Worm (Caenorhabditis elegans): ENCODE measurements around the gene E02A10.3.

Gene E02A10.3

ce11 chrV:12549604-12550003 lies 29.8 kb upstream of the E02A10.3 start:
- TF ChIP-seq ama-1 (optimal IDR thresholded peaks at IDR 0.05) (peak; percentile 69), nhr-129 (tag; optimal IDR thresholded peaks at IDR 0.05) (peak; percentile 1), elt-3 (tag; optimal IDR thresholded peaks at IDR 0.05) (no peak)

DNA sequence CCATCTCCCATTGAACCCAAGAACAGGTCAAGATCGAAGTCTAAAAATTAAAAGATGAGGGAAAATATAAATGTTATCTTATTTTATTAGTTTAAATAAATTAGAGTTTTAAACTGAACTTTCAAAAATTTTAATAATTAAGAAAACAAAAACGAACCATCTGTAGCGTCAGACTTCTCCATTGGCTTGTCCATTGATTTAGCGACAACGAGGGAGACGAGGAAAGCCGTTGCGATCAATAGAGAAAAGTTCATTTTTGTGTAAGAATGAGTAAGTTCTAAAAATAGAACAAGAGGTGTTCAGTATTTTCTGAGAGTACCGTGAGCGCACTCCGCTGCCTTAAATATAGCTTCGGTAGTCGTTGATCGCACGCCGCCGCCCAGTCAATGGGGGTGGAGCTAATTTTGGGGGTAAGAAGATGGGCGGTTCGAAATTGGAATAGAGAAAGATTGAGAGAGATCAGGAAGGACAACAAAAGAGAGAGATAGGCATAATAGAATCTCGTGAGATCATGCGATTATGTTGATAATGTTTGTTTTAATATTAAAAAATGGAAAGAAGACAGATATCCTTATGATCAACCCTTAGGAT lies 29.3 kb upstream of the E02A10.3 start, which contains the start of gene F45D3.3:
Gene F45D3.3 (minus strand): TSS at position 350 of the 591 bp plus-strand sequence.
- TF ChIP-seq aly-2 (tag; optimal IDR thresholded peaks at IDR 0.05) (no peak), sma-9 (GFP tag; optimal IDR thresholded peaks at IDR 0.05) (peak; percentile 24), sma-9 (tag; optimal IDR thresholded peaks at IDR 0.05) (no peak), ama-1 (optimal IDR thresholded peaks at IDR 0.05) (peak; percentile 94), egl-27 (tag; optimal IDR thresholded peaks at IDR 0.05) (peak; percentile 25), blmp-1 (tag; optimal IDR thresholded peaks at IDR 0.05; ENCODE audit: insufficient read depth) (peak; percentile 27), dmd-4 (tag; optimal IDR thresholded peaks at IDR 0.05) (no peak), mdl-1 (tag; optimal IDR thresholded peaks at IDR 0.05) (peak; percentile 22 to 34), nhr-25 (tag; optimal IDR thresholded peaks at IDR 0.05) (peak; percentile 12), nhr-21 (tag; optimal IDR thresholded peaks at IDR 0.05) (peak; percentile 79), sma-3 (GFP tag; optimal IDR thresholded peaks at IDR 0.05) (peak; percentile 43), nhr-77 (tag; optimal IDR thresholded peaks at IDR 0.05) (no peak), gmeb-1 (tag; optimal IDR thresholded peaks at IDR 0.05) (no peak)

DNA sequence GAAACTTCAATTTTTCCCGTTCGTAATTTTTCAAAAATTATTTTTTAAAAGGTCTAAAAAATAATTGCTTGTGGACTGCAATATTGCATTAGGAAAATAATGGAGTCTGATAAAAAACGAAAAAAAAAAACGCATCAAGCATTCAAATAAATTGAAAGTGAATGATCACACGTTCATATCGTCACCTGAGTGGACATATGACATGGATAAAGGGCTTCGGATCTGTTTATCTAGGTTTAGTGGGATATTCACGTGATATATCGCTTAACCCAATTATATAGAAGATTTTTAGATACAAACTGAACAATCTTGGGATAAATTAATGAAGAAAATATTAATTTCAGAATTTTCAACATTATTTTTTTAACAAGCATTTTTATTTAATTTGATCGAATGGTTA lies 28.6 kb upstream of the E02A10.3 start:
- no peak for TF ChIP-seq ztf-11 (tag; optimal IDR thresholded peaks at IDR 0.05)
- TF ChIP-seq F13H6.1 (tag; optimal IDR thresholded peaks at IDR 0.05) = no peak
- no peak for TF ChIP-seq C34F6.9 (tag; optimal IDR thresholded peaks at IDR 0.05)
- no peak for TF ChIP-seq egl-27 (tag; optimal IDR thresholded peaks at IDR 0.05)
- TF ChIP-seq mab-5 (tag; optimal IDR thresholded peaks at IDR 0.05) = no peak
- TF ChIP-seq blmp-1 (tag; optimal IDR thresholded peaks at IDR 0.05; ENCODE audit: insufficient read depth) = no peak
- TF ChIP-seq lin-11 (tag; optimal IDR thresholded peaks at IDR 0.05) = no peak
- TF ChIP-seq ceh-16 (tag; optimal IDR thresholded peaks at IDR 0.05) = no peak

DNA sequence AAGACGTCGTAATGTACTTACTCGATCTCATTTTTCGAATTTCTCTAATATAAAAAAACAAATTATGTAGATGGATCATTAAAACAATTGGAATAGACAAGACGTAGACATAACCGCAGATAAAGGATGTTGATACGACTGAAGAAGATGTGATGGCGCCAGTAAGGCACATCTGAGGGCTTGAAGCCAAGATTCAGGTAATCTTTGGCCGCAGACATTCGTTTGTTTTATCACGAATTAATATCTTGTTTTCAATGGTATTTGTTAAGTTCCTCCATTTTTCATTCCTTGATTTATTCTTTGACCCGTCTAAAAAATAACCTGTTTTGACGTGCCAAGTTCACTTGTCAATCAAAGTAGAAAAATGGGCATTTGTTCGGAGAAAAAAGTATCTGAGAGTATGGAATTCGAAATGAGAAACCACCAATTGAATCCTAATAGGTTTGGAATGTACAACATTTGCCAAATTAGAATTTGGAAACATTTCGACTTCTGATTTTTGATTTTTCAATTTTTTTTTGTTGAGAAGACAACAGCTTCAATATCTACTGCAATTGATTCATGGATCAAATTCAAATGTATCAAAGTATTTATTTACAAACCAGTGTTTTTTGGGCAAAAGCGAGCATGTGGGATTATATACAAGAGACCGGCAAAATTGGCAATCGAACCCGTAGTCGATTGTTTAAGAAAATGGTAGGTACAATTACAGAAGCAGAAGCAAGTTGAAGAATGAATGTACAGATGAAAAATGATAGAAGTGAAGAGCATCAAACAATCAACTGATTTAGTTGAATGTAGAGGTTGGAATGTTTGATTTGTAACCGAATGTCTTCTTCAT lies 27.5 kb upstream of the E02A10.3 start:
- TF ChIP-seq R02D3.7 (tag; optimal IDR thresholded peaks at IDR 0.05) (no peak), ztf-11 (tag; optimal IDR thresholded peaks at IDR 0.05) (no peak), peb-1 (tag; optimal IDR thresholded peaks at IDR 0.05) (no peak), ZK546.5 (tag; optimal IDR thresholded peaks at IDR 0.05) (no peak), ama-1 (optimal IDR thresholded peaks at IDR 0.05) (peak; percentile 94), lsy-2 (tag; optimal IDR thresholded peaks at IDR 0.05) (no peak), unc-55 (GFP tag; optimal IDR thresholded peaks at IDR 0.05) (no peak), sma-9 (GFP tag; optimal IDR thresholded peaks at IDR 0.05) (peak; percentile 19), sma-9 (tag; optimal IDR thresholded peaks at IDR 0.05) (no peak), nhr-11 (tag; optimal IDR thresholded peaks at IDR 0.05) (peak; percentile 58), egl-27 (tag; optimal IDR thresholded peaks at IDR 0.05) (no peak), gmeb-1 (tag; optimal IDR thresholded peaks at IDR 0.05) (peak; percentile 24), ceh-82 (tag; optimal IDR thresholded peaks at IDR 0.05) (no peak), elt-3 (tag; optimal IDR thresholded peaks at IDR 0.05) (no peak), mdl-1 (tag; optimal IDR thresholded peaks at IDR 0.05) (no peak), blmp-1 (tag; optimal IDR thresholded peaks at IDR 0.05; ENCODE audit: insufficient read depth) (no peak), nhr-23 (tag; optimal IDR thresholded peaks at IDR 0.05) (no peak), nhr-21 (tag; optimal IDR thresholded peaks at IDR 0.05) (peak; percentile 78), sma-3 (GFP tag; optimal IDR thresholded peaks at IDR 0.05) (peak; percentile 58), nhr-129 (tag; optimal IDR thresholded peaks at IDR 0.05) (peak; percentile 46), nhr-25 (tag; optimal IDR thresholded peaks at IDR 0.05) (peak; percentile 11), ztf-4 (tag; optimal IDR thresholded peaks at IDR 0.05) (no peak), sem-4 (tag; optimal IDR thresholded peaks at IDR 0.05) (peak; percentile 32), mab-5 (tag; optimal IDR thresholded peaks at IDR 0.05) (no peak), lin-13 (GFP tag; optimal IDR thresholded peaks at IDR 0.05) (peak; percentile 42), F13H6.1 (tag; optimal IDR thresholded peaks at IDR 0.05) (no peak)
